Fruit fly (Drosophila melanogaster) whole organism, wandering third instar larva: ENCODE results near the gene Or83a.

Experiments used
- Hnf4 ChIP-seq: fragments of 200-800 bp; sonication (Bioruptor generic); optimal IDR thresholded peaks from 2 replicates; lab custom pipeline; 2016; ENCODE audit warnings: missing biosample characterization, mild to moderate bottlenecking, missing genetic modification characterization
- OdsH ChIP-seq: fragments of 200-800 bp; sonication (Bioruptor generic); optimal IDR thresholded peaks from 2 replicates; lab custom pipeline; 2016; ENCODE audit warnings: missing biosample characterization, mild to moderate bottlenecking, missing genetic modification characterization
- Vsx2 ChIP-seq: fragments of 200-300, 225-300 bp; sonication (Bioruptor generic); optimal IDR thresholded peaks from 2 replicates; lab custom pipeline; 2018; ENCODE audit warnings: missing biosample characterization, missing genetic modification characterization; ENCODE audit not compliant: partially characterized antibody
- ey ChIP-seq: fragments of 200-800 bp; sonication (Bioruptor generic); optimal IDR thresholded peaks from 2 replicates; lab custom pipeline; 2016; ENCODE audit warnings: missing biosample characterization, missing genetic modification characterization
- h ChIP-seq: fragments of 200-800 bp; sonication (Bioruptor generic); optimal IDR thresholded peaks from 3 replicates; lab custom pipeline; 2016; ENCODE audit warnings: missing biosample characterization, mild to moderate bottlenecking, missing genetic modification characterization
- pan ChIP-seq: fragments of >200 bp; optimal IDR thresholded peaks from 2 replicates; lab custom pipeline; 2017
- psq ChIP-seq: fragments of 200-800 bp; sonication (Bioruptor generic); optimal IDR thresholded peaks from 3 replicates; lab custom pipeline; 2017; ENCODE audit warnings: missing biosample characterization, mild to moderate bottlenecking, missing genetic modification characterization, moderate library complexity
- rgr ChIP-seq: fragments of 200-800 bp; sonication (Bioruptor generic); optimal IDR thresholded peaks from 3 replicates; lab custom pipeline; 2016; ENCODE audit warnings: missing biosample characterization, mild to moderate bottlenecking, missing genetic modification characterization
- tai ChIP-seq: sonication (Bioruptor generic); optimal IDR thresholded peaks from 2 replicates; lab custom pipeline; 2016; ENCODE audit warnings: missing biosample characterization, missing genetic modification characterization

DNA sequence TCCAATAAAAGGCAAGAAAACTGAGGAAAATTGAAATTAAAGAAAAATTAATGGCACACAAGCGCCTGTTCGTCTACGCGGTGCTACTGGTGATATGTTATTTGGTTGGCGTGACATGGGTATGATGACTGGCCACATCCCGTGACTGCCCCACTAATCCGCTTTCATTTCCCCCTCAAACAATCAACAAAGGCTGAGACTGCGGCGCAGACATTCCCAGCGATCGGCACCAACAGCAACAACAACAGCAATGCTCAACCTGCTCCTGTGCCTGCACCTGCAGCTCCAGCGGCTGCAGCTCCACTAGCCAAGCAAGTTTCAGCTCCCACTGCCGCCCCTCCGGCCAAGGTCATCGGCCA is 43.9 kb downstream of the Or83a start:
- TF ChIP-seq OdsH (GFP tag; lab: Kevin White, UChicago) (no peak), Vsx2 (GFP tag; lab: Kevin White, UChicago) (no peak), h (no peak), tai (GFP tag; lab: Kevin White, UChicago) (no peak), pan (no peak), ey (no peak), rgr (GFP tag; lab: Kevin White, UChicago) (no peak), psq (no peak), Hnf4 (GFP tag; lab: Kevin White, UChicago) (no peak)
